Fruit fly (Drosophila melanogaster): Measurements from ENCODE around the gene slo.

The slo gene

DNA sequence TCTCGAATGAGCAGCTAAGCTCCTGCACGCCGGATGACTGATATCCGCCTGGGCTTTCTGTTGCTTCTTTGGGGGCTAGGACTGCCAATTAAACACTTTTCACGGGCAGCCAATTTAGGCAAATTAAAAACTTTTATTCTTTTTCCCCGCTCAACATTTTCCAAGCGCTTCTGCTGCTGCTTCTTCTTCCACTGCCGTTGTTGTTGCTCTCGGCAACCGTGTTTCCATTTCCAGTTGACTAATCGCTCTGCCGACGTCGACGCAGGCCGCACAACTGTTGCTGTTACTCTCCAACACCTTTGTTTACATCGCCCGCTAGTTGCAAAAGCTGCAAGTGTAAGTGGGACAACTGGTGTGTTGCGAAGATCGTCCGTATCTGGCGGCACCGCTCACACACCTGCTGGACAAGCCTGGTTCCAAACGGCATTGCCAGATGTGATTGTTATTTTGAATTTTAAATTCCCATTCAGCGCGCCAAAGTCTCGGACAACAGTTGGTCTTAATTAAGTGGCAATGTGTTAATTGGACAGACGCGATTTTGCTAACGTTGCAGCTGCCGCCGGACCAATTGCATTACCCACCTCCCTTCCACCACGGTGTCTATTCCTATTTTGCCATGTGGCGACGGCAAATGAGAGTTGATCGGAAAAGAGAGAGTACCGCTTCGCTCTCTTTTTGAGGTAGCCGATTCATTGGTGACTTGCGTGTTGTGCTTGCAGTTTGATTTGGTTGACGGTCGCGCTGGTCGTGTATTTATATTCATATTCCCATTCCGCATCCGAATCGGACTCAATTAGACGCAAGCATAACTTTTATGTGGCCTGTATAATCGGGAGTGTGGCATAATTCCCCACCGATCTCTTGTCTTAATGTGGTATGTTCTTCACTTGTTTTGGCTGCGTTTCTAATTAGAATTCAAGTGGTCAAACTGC, 32.1 kb upstream of the slo start, which contains the start of gene Wsck (continued):
- no peak for TF ChIP-seq Eip74EF (GFP tag; optimal IDR thresholded peaks at IDR 0.05)
- no peak for TF ChIP-seq CG10267 (tag; optimal IDR thresholded peaks at IDR 0.05)
- TF ChIP-seq CG10462 (GFP tag; optimal IDR thresholded peaks at IDR 0.05) = no peak
- TF ChIP-seq Opbp (GFP tag; IDR thresholded peaks at IDR 0.05; ENCODE audit: partially characterized antibody) = peak; percentile 58; the same call in 1 of the 3 replicates
- peak; percentile 20 for TF ChIP-seq MESR4 (GFP tag; optimal IDR thresholded peaks at IDR 0.05)
- peak; percentile 28 for TF ChIP-seq shn (GFP tag; optimal IDR thresholded peaks at IDR 0.05)
- peak; percentile 22 for TF ChIP-seq CG7987 (GFP tag; optimal IDR thresholded peaks at IDR 0.05)
- peak; percentile 13 for TF ChIP-seq pros (GFP tag; optimal IDR thresholded peaks at IDR 0.05)
- TF ChIP-seq sens-2 (GFP tag; IDR thresholded peaks at IDR 0.05) = no peak
- peak in 1 of 3 experiments; percentile 65 for TF ChIP-seq Stat92E (GFP tag; optimal IDR thresholded peaks at IDR 0.05)
- TF ChIP-seq GATAe (GFP tag; conservative IDR thresholded peaks at IDR 0.05) = no peak
- TF ChIP-seq usp (GFP tag; optimal IDR thresholded peaks at IDR 0.05) = no peak
- TF ChIP-seq CG30403 (GFP tag; optimal IDR thresholded peaks at IDR 0.05) = no peak
- TF ChIP-seq Ravus (GFP tag; IDR thresholded peaks at IDR 0.05) = no peak
- TF ChIP-seq dimm (GFP tag; IDR thresholded peaks at IDR 0.05) = no peak
- peak; percentile 88 for TF ChIP-seq CG15479 (GFP tag; optimal IDR thresholded peaks at IDR 0.05)
- TF ChIP-seq CrebB (tag; optimal IDR thresholded peaks at IDR 0.05) = peak; percentile 35
- TF ChIP-seq CHES-1-like (GFP tag; optimal IDR thresholded peaks at IDR 0.05) = peak; percentile 74
- peak; percentile 72; the same call in 1 of the 3 replicates for TF ChIP-seq otp (GFP tag; IDR thresholded peaks at IDR 0.05)
- peak; percentile 28 for TF ChIP-seq scrt (GFP tag; optimal IDR thresholded peaks at IDR 0.05)
- no peak for TF ChIP-seq salm (tag; optimal IDR thresholded peaks at IDR 0.05)
- TF ChIP-seq CG14860 (GFP tag; IDR thresholded peaks at IDR 0.05; ENCODE audit: partially characterized antibody) = no peak
- TF ChIP-seq vvl (GFP tag; IDR thresholded peaks at IDR 0.05) = peak; percentile 65; the same call in 1 of the 2 replicates
- peak; percentile 7 for TF ChIP-seq CG6854 (GFP tag; optimal IDR thresholded peaks at IDR 0.05)
- no peak for TF ChIP-seq CG14667 (GFP tag; IDR thresholded peaks at IDR 0.05)
- TF ChIP-seq chinmo (GFP tag; IDR thresholded peaks at IDR 0.05; ENCODE audit: partially characterized antibody) = peak; percentile 60; the same call in 1 of the 4 replicates
- TF ChIP-seq MBD-R2 (GFP tag; IDR thresholded peaks at IDR 0.05) = peak; percentile 43; the same call in 1 of the 2 replicates
- TF ChIP-seq CG2712 (tag; optimal IDR thresholded peaks at IDR 0.05) = no peak
- no peak for TF ChIP-seq Antp (GFP tag; optimal IDR thresholded peaks at IDR 0.05)
- TF ChIP-seq CG11696 (GFP tag; IDR thresholded peaks at IDR 0.05) = no peak
- TF ChIP-seq CoRest (tag; optimal IDR thresholded peaks at IDR 0.05) = no peak
- peak; percentile 11 for TF ChIP-seq wek (GFP tag; optimal IDR thresholded peaks at IDR 0.05)
- no peak for TF ChIP-seq ara (GFP tag; IDR thresholded peaks at IDR 0.05)
- TF ChIP-seq kay (GFP tag; optimal IDR thresholded peaks at IDR 0.05) = peak; percentile 89
- TF ChIP-seq CG11085 (GFP tag; IDR thresholded peaks at IDR 0.05) = no peak
- TF ChIP-seq CG12659 (GFP tag; optimal IDR thresholded peaks at IDR 0.05) = peak; percentile 31
- no peak for TF ChIP-seq sisA (GFP tag; IDR thresholded peaks at IDR 0.05)
- no peak for TF ChIP-seq Optix (GFP tag; IDR thresholded peaks at IDR 0.05)
- no peak for TF ChIP-seq CG8290 (GFP tag; optimal IDR thresholded peaks at IDR 0.05)
- TF ChIP-seq CG8290 (tag; optimal IDR thresholded peaks at IDR 0.05) = no peak
- TF ChIP-seq insv (GFP tag; optimal IDR thresholded peaks at IDR 0.05) = peak in 1 of 2 experiments; percentile 89
- TF ChIP-seq Gug (GFP tag; IDR thresholded peaks at IDR 0.05) = no peak
- peak; percentile 21 for TF ChIP-seq ac (GFP tag; optimal IDR thresholded peaks at IDR 0.05)
- no peak for TF ChIP-seq B-H2 (GFP tag; optimal IDR thresholded peaks at IDR 0.05)
- TF ChIP-seq Sry-β (GFP tag; optimal IDR thresholded peaks at IDR 0.05) = no peak
- TF ChIP-seq CG18599 (GFP tag; optimal IDR thresholded peaks at IDR 0.05) = no peak
- no peak for TF ChIP-seq hkb (optimal IDR thresholded peaks at IDR 0.05)
- TF ChIP-seq hkb (GFP tag; IDR thresholded peaks at IDR 0.05) = no peak
